Fruit fly (Drosophila melanogaster): ENCODE results near the gene Lectin-galC1.
A peak's percentile ranks its signal among the peaks of the same experiment; 100 is the strongest.

Lectin-galC1 gene

dm6 chr2L:19415859-19416258, 1.4 kb upstream of the Lectin-galC1 start (continued):
- no peak for TF ChIP-seq hbn (GFP tag; IDR thresholded peaks at IDR 0.05; ENCODE audit: partially characterized antibody)
- TF ChIP-seq knrl (GFP tag; IDR thresholded peaks at IDR 0.05; ENCODE audit: partially characterized antibody) = no peak
- peak; percentile 47 for TF ChIP-seq CG9817 (tag; optimal IDR thresholded peaks at IDR 0.05)
- TF ChIP-seq CG32772 (GFP tag; IDR thresholded peaks at IDR 0.05) = no peak
- TF ChIP-seq psq (GFP tag; optimal IDR thresholded peaks at IDR 0.05) = no peak
- no peak for TF ChIP-seq Nf-YB (GFP tag; optimal IDR thresholded peaks at IDR 0.05)
- no peak for TF ChIP-seq CG7357 (GFP tag; IDR thresholded peaks at IDR 0.05)
- no peak for TF ChIP-seq Vsx1 (GFP tag; optimal IDR thresholded peaks at IDR 0.05)
- no peak for TF ChIP-seq tap (tag; optimal IDR thresholded peaks at IDR 0.05)
- peak; percentile 35 for TF ChIP-seq CG12659 (GFP tag; optimal IDR thresholded peaks at IDR 0.05)
- TF ChIP-seq dysf (GFP tag; IDR thresholded peaks at IDR 0.05) = peak; percentile 67; the same call in 2 of the 3 replicates
- TF ChIP-seq CG9437 (GFP tag; optimal IDR thresholded peaks at IDR 0.05) = no peak
- no peak for TF ChIP-seq Chrac-16 (GFP tag; optimal IDR thresholded peaks at IDR 0.05)
- no peak for TF ChIP-seq CG6854 (GFP tag; optimal IDR thresholded peaks at IDR 0.05)
- no peak for TF ChIP-seq danr (GFP tag; IDR thresholded peaks at IDR 0.05)
- no peak for TF ChIP-seq cad (GFP tag; optimal IDR thresholded peaks at IDR 0.05)
- TF ChIP-seq Meics (GFP tag; optimal IDR thresholded peaks at IDR 0.05) = peak; percentile 49
- TF ChIP-seq CG8944 (GFP tag; optimal IDR thresholded peaks at IDR 0.05) = no peak
- TF ChIP-seq H15 (GFP tag; IDR thresholded peaks at IDR 0.05) = no peak
- no peak for TF ChIP-seq aop (GFP tag; IDR thresholded peaks at IDR 0.05)
- TF ChIP-seq br (optimal IDR thresholded peaks at IDR 0.05) = no peak
- TF ChIP-seq vvl (GFP tag; IDR thresholded peaks at IDR 0.05) = no peak
- TF ChIP-seq CG8359 (GFP tag; optimal IDR thresholded peaks at IDR 0.05; ENCODE audit: borderline replicate concordance) = no peak
- TF ChIP-seq pros (GFP tag; optimal IDR thresholded peaks at IDR 0.05) = no peak
- TF ChIP-seq jing (GFP tag; optimal IDR thresholded peaks at IDR 0.05) = no peak
- peak; percentile 45 for TF ChIP-seq Med (GFP tag)
- TF ChIP-seq CG15269 (tag; optimal IDR thresholded peaks at IDR 0.05) = peak; percentile 66
- TF ChIP-seq Asciz (GFP tag; optimal IDR thresholded peaks at IDR 0.05) = no peak
- no peak for TF ChIP-seq CG8290 (GFP tag; optimal IDR thresholded peaks at IDR 0.05)
- TF ChIP-seq CG8290 (tag; optimal IDR thresholded peaks at IDR 0.05) = peak in 1 of 2 experiments; percentile 17
- TF ChIP-seq D19B (GFP tag; optimal IDR thresholded peaks at IDR 0.05) = no peak
- TF ChIP-seq Nf-YC (tag; optimal IDR thresholded peaks at IDR 0.05) = peak; percentile 4
- no peak for TF ChIP-seq Lim3 (GFP tag; IDR thresholded peaks at IDR 0.05)
- no peak for TF ChIP-seq D (optimal IDR thresholded peaks at IDR 0.05)
- TF ChIP-seq D (GFP tag; optimal IDR thresholded peaks at IDR 0.05) = no peak
- TF ChIP-seq tup (GFP tag; optimal IDR thresholded peaks at IDR 0.05) = no peak
- TF ChIP-seq CG14667 (GFP tag; IDR thresholded peaks at IDR 0.05) = no peak
- no peak for TF ChIP-seq tll (GFP tag; optimal IDR thresholded peaks at IDR 0.05)
- TF ChIP-seq exex (tag; optimal IDR thresholded peaks at IDR 0.05) = no peak
- TF ChIP-seq sisA (GFP tag; IDR thresholded peaks at IDR 0.05) = no peak
- no peak for TF ChIP-seq MESR4 (GFP tag; optimal IDR thresholded peaks at IDR 0.05)
- no peak for TF ChIP-seq bcd (GFP tag; optimal IDR thresholded peaks at IDR 0.05)
- TF ChIP-seq CG15479 (GFP tag; optimal IDR thresholded peaks at IDR 0.05) = no peak
- TF ChIP-seq zfh2 (GFP tag; optimal IDR thresholded peaks at IDR 0.05) = peak; percentile 16
- TF ChIP-seq CG17802 (tag; optimal IDR thresholded peaks at IDR 0.05) = no peak
- TF ChIP-seq Taf1 (GFP tag; IDR thresholded peaks at IDR 0.05) = no peak
- peak in 1 of 2 experiments; percentile 33 for TF ChIP-seq Pdp1 (GFP tag; optimal IDR thresholded peaks at IDR 0.05)
- no peak for TF ChIP-seq scrt (GFP tag; optimal IDR thresholded peaks at IDR 0.05)
- peak; percentile 62 for TF ChIP-seq slbo (GFP tag; IDR thresholded peaks at IDR 0.05)
- TF ChIP-seq Hr3 (GFP tag; optimal IDR thresholded peaks at IDR 0.05) = no peak
- TF ChIP-seq zen2 (GFP tag; IDR thresholded peaks at IDR 0.05; ENCODE audit: partially characterized antibody) = no peak
- TF ChIP-seq btn (GFP tag; optimal IDR thresholded peaks at IDR 0.05) = no peak

Data from whole organism, embryonic.